Fruit fly (Drosophila melanogaster) whole organism, adult: ENCODE data around the gene CG15056.

Source experiments
- CG11617 ChIP-seq: fragments of 200-800 bp; sonication (Bioruptor generic); optimal IDR thresholded peaks from 2 replicates; lab custom pipeline; 2017; ENCODE audit warnings: mild to moderate bottlenecking, missing biosample characterization, missing genetic modification reagents, missing genetic modification characterization
- CG14711 ChIP-seq: fragments of 200-800 bp; sonication (Bioruptor generic); optimal IDR thresholded peaks from 2 replicates; lab custom pipeline; 2018; ENCODE audit warnings: missing biosample characterization, mild to moderate bottlenecking, missing genetic modification characterization, moderate library complexity
- cic ChIP-seq: fragments of 200-800 bp; sonication (Bioruptor generic); optimal IDR thresholded peaks from 2 replicates; lab custom pipeline; 2017; ENCODE audit warnings: missing biosample characterization, mild to moderate bottlenecking, missing genetic modification characterization, moderate library complexity
- tj ChIP-seq: fragments of 200-800 bp; sonication (Bioruptor generic); optimal IDR thresholded peaks from 3 replicates; lab custom pipeline; 2017; ENCODE audit warnings: missing biosample characterization, mild to moderate bottlenecking, missing genetic modification characterization, moderate library complexity

- TF ChIP-seq cic (no peak), tj (GFP tag; lab: Kevin White, UChicago) (no peak), CG11617 (no peak), CG14711 (tag; lab: Kevin White, UChicago) (no peak)
Observed at dm6 chrX:18379791-18380190, 35.4 kb upstream of the CG15056 start, which contains the start of the genes por and CG6179.
